Worm (Caenorhabditis elegans) whole organism, late embryonic: ENCODE measurements around the gene C30H6.9.

Experiments used
- C08G9.2 ChIP-seq: sonication (generic microtip); optimal IDR thresholded peaks from 2 replicates; lab custom pipeline; 2016; ENCODE audit warnings: mild to moderate bottlenecking, missing genetic modification characterization, moderate library complexity, missing compliant biosample characterization
- K09A11.1 ChIP-seq: sonication (generic microtip); optimal IDR thresholded peaks from 2 replicates; lab custom pipeline; 2017; ENCODE audit warnings: antibody characterized with exemption, mild to moderate bottlenecking, missing genetic modification characterization, missing compliant biosample characterization; ENCODE audit not compliant: insufficient read depth
- Y22D7AL.16 ChIP-seq: sonication (generic microtip); optimal IDR thresholded peaks from 2 replicates; lab custom pipeline; 2016; ENCODE audit warnings: missing genetic modification characterization, missing compliant biosample characterization
- ama-1 ChIP-seq: fragments of 150-350 bp; optimal IDR thresholded peaks from 2 replicates; lab custom pipeline; 2014
- ceh-14 ChIP-seq: sonication (generic microtip); optimal IDR thresholded peaks from 2 replicates; lab custom pipeline; 2016; ENCODE audit warnings: missing genotype, missing genetic modification characterization, missing compliant biosample characterization
- ceh-19 ChIP-seq: fragments of 200-800 bp; sonication (Bioruptor generic); optimal IDR thresholded peaks from 2 replicates; lab custom pipeline; 2018; ENCODE audit warnings: mild to moderate bottlenecking, missing genetic modification characterization, missing compliant biosample characterization
- ceh-24 ChIP-seq: sonication (generic microtip); optimal IDR thresholded peaks from 2 replicates; lab custom pipeline; 2016; ENCODE audit warnings: mild to moderate bottlenecking, missing genetic modification characterization, missing compliant biosample characterization
- ceh-30 ChIP-seq: fragments of 150-350 bp; optimal IDR thresholded peaks from 2 replicates; lab custom pipeline; 2014; ENCODE audit warnings: missing biosample characterization, missing genetic modification characterization
- ceh-31 ChIP-seq: sonication (generic microtip); optimal IDR thresholded peaks from 2 replicates; lab custom pipeline; 2016; ENCODE audit warnings: missing genetic modification characterization, missing compliant biosample characterization
- ceh-48 ChIP-seq: sonication (generic microtip); optimal IDR thresholded peaks from 2 replicates; lab custom pipeline; 2016; ENCODE audit warnings: missing genetic modification characterization, inconsistent platforms, missing compliant biosample characterization
- ceh-6 ChIP-seq: fragments of 200-800 bp; sonication (Bioruptor generic); optimal IDR thresholded peaks from 2 replicates; lab custom pipeline; 2018; ENCODE audit warnings: mild to moderate bottlenecking, missing genetic modification characterization, missing compliant biosample characterization
- ceh-9 ChIP-seq: sonication (generic microtip); optimal IDR thresholded peaks from 2 replicates; lab custom pipeline; 2016; ENCODE audit warnings: mild to moderate bottlenecking, missing genetic modification characterization, inconsistent platforms, missing compliant biosample characterization
- dmd-4 ChIP-seq: sonication (generic microtip); optimal IDR thresholded peaks from 2 replicates; lab custom pipeline; 2016; ENCODE audit warnings: borderline replicate concordance, missing genetic modification characterization, missing compliant biosample characterization
- dve-1 ChIP-seq: sonication (generic microtip); optimal IDR thresholded peaks from 2 replicates; lab custom pipeline; 2017; ENCODE audit warnings: antibody characterized with exemption, mild to moderate bottlenecking, missing genetic modification characterization, missing compliant biosample characterization
- elt-4 ChIP-seq: sonication (generic microtip); optimal IDR thresholded peaks from 2 replicates; lab custom pipeline; 2016; ENCODE audit warnings: missing genetic modification characterization, missing compliant biosample characterization
- eyg-1 ChIP-seq: sonication (generic microtip); optimal IDR thresholded peaks from 2 replicates; lab custom pipeline; 2016; ENCODE audit warnings: missing genotype, missing genetic modification characterization, missing compliant biosample characterization
- fkh-10 ChIP-seq: fragments of 150-350 bp; optimal IDR thresholded peaks from 2 replicates; lab custom pipeline; 2014; ENCODE audit warnings: missing biosample characterization, missing genetic modification reagents, missing genetic modification characterization
- fkh-6 ChIP-seq: sonication (generic microtip); optimal IDR thresholded peaks from 2 replicates; lab custom pipeline; 2016; ENCODE audit warnings: missing genetic modification characterization, missing compliant biosample characterization
- hlh-13 ChIP-seq: fragments of 200-800 bp; sonication (Bioruptor generic); optimal IDR thresholded peaks from 2 replicates; lab custom pipeline; 2018; ENCODE audit warnings: mild to moderate bottlenecking, missing genetic modification characterization, missing compliant biosample characterization
- hlh-15 ChIP-seq: sonication (generic microtip); optimal IDR thresholded peaks from 2 replicates; lab custom pipeline; 2016; ENCODE audit warnings: missing genetic modification characterization, missing compliant biosample characterization
- lin-11 ChIP-seq: fragments of 200-800 bp; sonication (Bioruptor generic); optimal IDR thresholded peaks from 2 replicates; lab custom pipeline; 2018; ENCODE audit warnings: mild to moderate bottlenecking, missing genetic modification characterization, missing compliant biosample characterization
- mec-3 ChIP-seq: sonication (generic microtip); optimal IDR thresholded peaks from 2 replicates; lab custom pipeline; 2016; ENCODE audit warnings: borderline replicate concordance, missing genetic modification characterization, missing compliant biosample characterization
- nfya-1 ChIP-seq: sonication (generic microtip); optimal IDR thresholded peaks from 2 replicates; lab custom pipeline; 2017; ENCODE audit warnings: missing genetic modification characterization, mild to moderate bottlenecking, missing compliant biosample characterization, antibody characterized with exemption, moderate library complexity
- npax-4 ChIP-seq: sonication (generic microtip); optimal IDR thresholded peaks from 2 replicates; lab custom pipeline; 2016; ENCODE audit warnings: missing genetic modification characterization, missing compliant biosample characterization
- odd-2 ChIP-seq: sonication (generic microtip); optimal IDR thresholded peaks from 2 replicates; lab custom pipeline; 2017; ENCODE audit warnings: antibody characterized with exemption, mild to moderate bottlenecking, missing genetic modification characterization, missing compliant biosample characterization
- pag-3 ChIP-seq: sonication (generic microtip); optimal IDR thresholded peaks from 2 replicates; lab custom pipeline; 2016; ENCODE audit warnings: missing compliant biosample characterization, missing genetic modification characterization, borderline replicate concordance
- pha-2 ChIP-seq: sonication (generic microtip); optimal IDR thresholded peaks from 2 replicates; lab custom pipeline; 2017; ENCODE audit warnings: mild to moderate bottlenecking, missing genetic modification characterization, missing compliant biosample characterization
- pha-4 ChIP-seq: fragments of 150-350 bp; optimal IDR thresholded peaks from 2 replicates; lab custom pipeline; 2018; ENCODE audit warnings: missing biosample characterization, missing genetic modification reagents, missing genetic modification characterization
- pqm-1 ChIP-seq: sonication (generic microtip); optimal IDR thresholded peaks from 2 replicates; lab custom pipeline; 2016; ENCODE audit warnings: missing genetic modification characterization, missing compliant biosample characterization
- pros-1 ChIP-seq: fragments of 150-350 bp; optimal IDR thresholded peaks from 2 replicates; lab custom pipeline; 2014; ENCODE audit warnings: missing biosample characterization, missing genetic modification reagents, missing genetic modification characterization
- ref-2 ChIP-seq: sonication (generic microtip); optimal IDR thresholded peaks from 2 replicates; lab custom pipeline; 2016; ENCODE audit warnings: missing genetic modification characterization, missing compliant biosample characterization
- sdc-2 ChIP-seq: sonication (generic microtip); optimal IDR thresholded peaks from 2 replicates; lab custom pipeline; 2016; ENCODE audit warnings: missing genotype, missing genetic modification characterization, missing compliant biosample characterization
- sox-4 ChIP-seq: sonication (generic microtip); optimal IDR thresholded peaks from 2 replicates; lab custom pipeline; 2017; ENCODE audit warnings: mild to moderate bottlenecking, missing genetic modification characterization, inconsistent platforms, missing compliant biosample characterization
- tbx-2 ChIP-seq: sonication (generic microtip); optimal IDR thresholded peaks from 2 replicates; lab custom pipeline; 2016; ENCODE audit warnings: missing genetic modification characterization, missing compliant biosample characterization
- tbx-7 ChIP-seq: sonication (generic microtip); optimal IDR thresholded peaks from 2 replicates; lab custom pipeline; 2016; ENCODE audit warnings: missing genotype, missing genetic modification characterization, missing compliant biosample characterization

The C30H6.9 gene

ce11 chrIV:17399455-17399854 is 19.5 kb upstream of the C30H6.9 start, which contains the start of gene T02D1.4:
T02D1.4 (plus strand) TSS chrIV:17399755.
- no peak for TF ChIP-seq pha-2 (tag; lab: Kevin White, UChicago)
- TF ChIP-seq lin-11 (tag; lab: Kevin White, UChicago): no peak
- no peak for TF ChIP-seq hlh-15 (tag; lab: Kevin White, UChicago)
- no peak for TF ChIP-seq eyg-1
- no peak for TF ChIP-seq ceh-30 (tag; lab: Kevin White, UChicago)
- no peak for TF ChIP-seq sox-4 (tag; lab: Kevin White, UChicago)
- TF ChIP-seq pag-3: no peak
- no peak for TF ChIP-seq ref-2 (tag; lab: Kevin White, UChicago)
- TF ChIP-seq pqm-1 (tag; lab: Kevin White, UChicago): no peak
- TF ChIP-seq mec-3 (tag; lab: Kevin White, UChicago): no peak
- TF ChIP-seq fkh-6: no peak
- no peak for TF ChIP-seq hlh-13 (GFP tag; lab: Kevin White, UChicago)
- no peak for TF ChIP-seq fkh-10 (GFP tag; lab: Kevin White, UChicago)
- TF ChIP-seq ceh-24 (tag; lab: Kevin White, UChicago): no peak
- TF ChIP-seq dve-1 (tag; lab: Kevin White, UChicago): no peak
- TF ChIP-seq nfya-1 (tag; lab: Kevin White, UChicago): no peak
- no peak for TF ChIP-seq pros-1 (tag; lab: Kevin White, UChicago)
- no peak for TF ChIP-seq elt-4 (tag; lab: Kevin White, UChicago)

- TF ChIP-seq pha-4 (tag; lab: Kevin White, UChicago) (no peak), pha-2 (tag; lab: Kevin White, UChicago) (no peak), dmd-4 (tag; lab: Kevin White, UChicago) (no peak), Y22D7AL.16 (tag; lab: Kevin White, UChicago) (no peak), ref-2 (tag; lab: Kevin White, UChicago) (no peak), C08G9.2 (tag; lab: Kevin White, UChicago) (no peak), ceh-14 (tag; lab: Kevin White, UChicago) (no peak)
- TF ChIP-seq, all 69 proteins: peak for 0
Measured at ce11 chrIV:17395910-17396309, 15.9 kb upstream of the C30H6.9 start, which contains the start of gene sru-15. sru-15 (plus strand) TSS chrIV:17396210.

- TF ChIP-seq tbx-2 (tag; lab: Kevin White, UChicago): no peak
- TF ChIP-seq ceh-31 (tag; lab: Kevin White, UChicago): no peak
- no peak for TF ChIP-seq sdc-2 (tag; lab: Kevin White, UChicago)
- TF ChIP-seq Y22D7AL.16 (tag; lab: Kevin White, UChicago): no peak
- no peak for TF ChIP-seq ref-2 (tag; lab: Kevin White, UChicago)
Measured at ce11 chrIV:17387442-17387967, 7.5 kb upstream of the C30H6.9 start, which contains the start of gene T02D1.8. T02D1.8 (minus strand) TSS chrIV:17387492.

- TF ChIP-seq elt-4 (tag; lab: Kevin White, UChicago): no peak
- TF ChIP-seq ceh-48 (tag; lab: Kevin White, UChicago): no peak
- TF ChIP-seq tbx-7 (tag; lab: Kevin White, UChicago): no peak
- no peak for TF ChIP-seq K09A11.1 (tag; lab: Kevin White, UChicago)
- no peak for TF ChIP-seq ama-1 (lab: Kevin White, UChicago)
- no peak for TF ChIP-seq ref-2 (tag; lab: Kevin White, UChicago)
- TF ChIP-seq ceh-19: no peak
- TF ChIP-seq dmd-4 (tag; lab: Kevin White, UChicago): no peak
- no peak for TF ChIP-seq ceh-9 (tag; lab: Kevin White, UChicago)
- no peak for TF ChIP-seq fkh-10 (GFP tag; lab: Kevin White, UChicago)
- TF ChIP-seq pqm-1 (tag; lab: Kevin White, UChicago): no peak
- no peak for TF ChIP-seq ceh-30 (tag; lab: Kevin White, UChicago)
- TF ChIP-seq ceh-14 (tag; lab: Kevin White, UChicago): no peak
- no peak for TF ChIP-seq odd-2
- no peak for TF ChIP-seq ceh-6
- no peak for TF ChIP-seq npax-4 (tag; lab: Kevin White, UChicago)
- no peak for TF ChIP-seq hlh-15 (tag; lab: Kevin White, UChicago)
Measured at ce11 chrIV:17383046-17383445, 3.1 kb upstream of the C30H6.9 start, which contains the start of gene C30H6.12. C30H6.12 (plus strand) TSS chrIV:17383346.
